Fruit fly (Drosophila melanogaster): Measurements from ENCODE around the gene mrn.

The mrn gene

DNA sequence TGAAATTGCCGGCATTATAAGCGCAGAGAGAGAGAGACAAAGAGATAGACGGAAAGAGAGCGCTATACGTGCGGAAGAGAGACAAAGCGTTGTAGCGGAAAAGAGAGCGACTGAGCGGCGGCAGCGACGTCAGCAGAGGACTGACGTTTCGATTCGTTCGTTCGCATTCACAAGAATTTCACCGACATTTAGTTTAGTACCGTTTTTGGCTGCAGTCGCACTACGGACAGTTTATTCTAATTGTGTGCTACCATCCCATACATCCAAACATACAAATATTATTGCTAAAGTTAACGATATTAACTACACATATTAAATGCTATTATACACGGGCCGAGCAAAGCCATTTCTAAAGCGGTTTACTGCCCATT, 45.1 kb downstream of the mrn start, which contains the start of gene CrebA (continued):
- TF ChIP-seq so (GFP tag; IDR thresholded peaks at IDR 0.05) (no peak), chm (GFP tag; IDR thresholded peaks at IDR 0.05) (peak; percentile 70; the same call in 1 of the 2 replicates), fd64A (GFP tag; optimal IDR thresholded peaks at IDR 0.05) (no peak), CG13775 (GFP tag; optimal IDR thresholded peaks at IDR 0.05) (no peak), CG6689 (GFP tag; IDR thresholded peaks at IDR 0.05) (no peak), ssp (GFP tag; IDR thresholded peaks at IDR 0.05) (no peak), schlank (tag; optimal IDR thresholded peaks at IDR 0.05) (no peak), sd (tag; optimal IDR thresholded peaks at IDR 0.05) (no peak), Dll (GFP tag; IDR thresholded peaks at IDR 0.05; ENCODE audit: partially characterized antibody) (0 out of 4 replicates have a peak, but pooled peaks have one; percentile 15), otp (GFP tag; IDR thresholded peaks at IDR 0.05) (no peak), CG1529 (GFP tag; optimal IDR thresholded peaks at IDR 0.05) (no peak), ac (GFP tag; optimal IDR thresholded peaks at IDR 0.05) (no peak), HLH3B (GFP tag; IDR thresholded peaks at IDR 0.05) (peak; percentile 13; the same call in 1 of the 2 replicates), CG17328 (GFP tag; IDR thresholded peaks at IDR 0.05) (no peak), lbe (GFP tag; optimal IDR thresholded peaks at IDR 0.05) (no peak), Jarid2 (GFP tag; optimal IDR thresholded peaks at IDR 0.05) (peak; percentile 81), Bgb (GFP tag; IDR thresholded peaks at IDR 0.05; ENCODE audit: partially characterized antibody) (peak; percentile 30; the same call in 1 of the 2 replicates), CG9932 (GFP tag; IDR thresholded peaks at IDR 0.05) (no peak), Hr78 (GFP tag; optimal IDR thresholded peaks at IDR 0.05) (no peak), CG5245 (GFP tag; optimal IDR thresholded peaks at IDR 0.05) (no peak), HLHmδ (GFP tag; optimal IDR thresholded peaks at IDR 0.05) (peak; percentile 40), tap (tag; optimal IDR thresholded peaks at IDR 0.05) (no peak), crol (GFP tag; IDR thresholded peaks at IDR 0.05) (no peak), Ets65A (GFP tag) (no peak), tin (GFP tag; optimal IDR thresholded peaks at IDR 0.05) (no peak), CG18262 (tag; optimal IDR thresholded peaks at IDR 0.05) (no peak), stc (GFP tag; IDR thresholded peaks at IDR 0.05) (peak; percentile 34; the same call in 1 of the 2 replicates), CG31224 (GFP tag; IDR thresholded peaks at IDR 0.05) (no peak), Med (GFP tag) (peak; percentile 15), sens (GFP tag) (no peak), chinmo (GFP tag; IDR thresholded peaks at IDR 0.05; ENCODE audit: partially characterized antibody) (peak; percentile 76; the same call in 1 of the 4 replicates), sna (GFP tag; IDR thresholded peaks at IDR 0.05; ENCODE audit: partially characterized antibody) (no peak), CG1832 (GFP tag; optimal IDR thresholded peaks at IDR 0.05) (peak; percentile 83), CG17912 (GFP tag; optimal IDR thresholded peaks at IDR 0.05) (no peak), CG5180 (GFP tag; optimal IDR thresholded peaks at IDR 0.05) (no peak), CG2116 (GFP tag; optimal IDR thresholded peaks at IDR 0.05) (no peak), CG13296 (GFP tag; optimal IDR thresholded peaks at IDR 0.05) (no peak), kni (GFP tag; optimal IDR thresholded peaks at IDR 0.05) (no peak), sr (GFP tag; IDR thresholded peaks at IDR 0.05) (no peak), CG2199 (GFP tag; IDR thresholded peaks at IDR 0.05) (peak; percentile 93), Hand (GFP tag; optimal IDR thresholded peaks at IDR 0.05) (no peak), NK7.1 (GFP tag; optimal IDR thresholded peaks at IDR 0.05) (no peak), abd-A (tag; optimal IDR thresholded peaks at IDR 0.05) (no peak), hbn (GFP tag; IDR thresholded peaks at IDR 0.05; ENCODE audit: partially characterized antibody) (0 out of 2 replicates have a peak, but pooled peaks have one; percentile 20), CG3163 (GFP tag; optimal IDR thresholded peaks at IDR 0.05) (peak; percentile 92), croc (GFP tag; conservative IDR thresholded peaks at IDR 0.05) (no peak), CG5953 (GFP tag; IDR thresholded peaks at IDR 0.05) (no peak), Adf1 (GFP tag; IDR thresholded peaks at IDR 0.05) (peak; percentile 90), CG10321 (GFP tag; IDR thresholded peaks at IDR 0.05) (peak; percentile 55; the same call in 1 of the 2 replicates), tup (GFP tag; optimal IDR thresholded peaks at IDR 0.05) (no peak), CG33213 (GFP tag; optimal IDR thresholded peaks at IDR 0.05) (no peak)

Measured in whole organism, embryonic.